Fruit fly (Drosophila melanogaster): ENCODE results near the gene CG17350.

CG17350 gene

DNA sequence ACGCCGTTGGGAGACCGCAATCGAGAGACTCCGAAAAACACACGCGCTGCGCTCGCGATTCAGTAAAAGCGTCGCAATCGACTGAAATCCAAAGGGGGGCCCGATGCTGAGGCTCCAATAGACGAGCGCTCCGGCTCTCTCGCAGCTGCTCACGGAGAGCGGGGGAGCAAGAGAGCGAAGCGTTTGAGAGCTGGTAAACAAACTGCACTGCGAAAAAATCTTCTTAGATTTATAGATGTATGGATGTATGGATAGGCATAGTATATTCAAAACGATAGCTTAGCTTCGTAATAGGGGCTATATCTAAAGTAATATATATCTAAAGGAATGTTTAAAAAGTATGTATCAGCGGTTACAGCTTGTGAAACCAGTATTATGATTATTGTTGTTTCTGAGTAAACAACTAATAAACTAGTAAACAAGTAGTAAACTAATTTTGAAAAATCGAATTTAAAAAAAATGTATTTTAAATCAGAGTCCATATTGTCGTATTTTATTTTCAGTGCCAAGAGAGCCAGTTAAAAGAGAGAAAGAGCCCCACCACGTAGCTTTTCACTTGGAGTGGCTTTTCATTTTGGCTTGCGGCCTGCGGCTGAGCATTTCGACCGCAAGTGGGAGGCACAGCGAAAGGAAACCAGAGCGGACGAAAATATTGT is 42.9 kb downstream of the CG17350 start, which contains the start of the genes Alp12 and CG13085 (continued):
- TF ChIP-seq CG2116 (GFP tag; optimal IDR thresholded peaks at IDR 0.05), result peak; percentile 88
- TF ChIP-seq CG17612 (GFP tag; IDR thresholded peaks at IDR 0.05), result peak; percentile 89
- peak; percentile 80 for TF ChIP-seq da (GFP tag; optimal IDR thresholded peaks at IDR 0.05)
- TF ChIP-seq Rfx (GFP tag; IDR thresholded peaks at IDR 0.05), result peak; percentile 95
- TF ChIP-seq CG32772 (GFP tag; IDR thresholded peaks at IDR 0.05), result peak; percentile 95
- peak; percentile 94 for TF ChIP-seq Mrtf (GFP tag; IDR thresholded peaks at IDR 0.05)
- TF ChIP-seq knrl (GFP tag; IDR thresholded peaks at IDR 0.05; ENCODE audit: partially characterized antibody), result no peak
- TF ChIP-seq br (optimal IDR thresholded peaks at IDR 0.05), result no peak
- TF ChIP-seq CG3838 (GFP tag; optimal IDR thresholded peaks at IDR 0.05), result peak; percentile 90
- peak; percentile 98 for TF ChIP-seq CG9727 (GFP tag; optimal IDR thresholded peaks at IDR 0.05)
- peak; percentile 99 for TF ChIP-seq CG30403 (GFP tag; optimal IDR thresholded peaks at IDR 0.05)
- TF ChIP-seq maf-S (GFP tag; optimal IDR thresholded peaks at IDR 0.05), result peak; percentile 91
- TF ChIP-seq CG11504 (tag; optimal IDR thresholded peaks at IDR 0.05), result peak; percentile 97
- TF ChIP-seq pita (GFP tag; optimal IDR thresholded peaks at IDR 0.05), result no peak
- peak; percentile 99 for TF ChIP-seq CG10209 (GFP tag; optimal IDR thresholded peaks at IDR 0.05)
- TF ChIP-seq CkIIα-i1 (GFP tag; IDR thresholded peaks at IDR 0.05), result peak; percentile 68
- TF ChIP-seq CG10565 (GFP tag; optimal IDR thresholded peaks at IDR 0.05), result peak; percentile 75
- TF ChIP-seq NfI (GFP tag; optimal IDR thresholded peaks at IDR 0.05), result peak; percentile 98
- TF ChIP-seq CG3281 (GFP tag; optimal IDR thresholded peaks at IDR 0.05), result peak; percentile 99
- TF ChIP-seq CG33213 (GFP tag; optimal IDR thresholded peaks at IDR 0.05), result peak; percentile 88
- TF ChIP-seq trh (GFP tag; optimal IDR thresholded peaks at IDR 0.05), result peak; percentile 91
- peak; percentile 94 for TF ChIP-seq ttk (GFP tag; IDR thresholded peaks at IDR 0.05)
- peak; percentile 97 for TF ChIP-seq CG1602 (GFP tag; optimal IDR thresholded peaks at IDR 0.05)
- peak; percentile 83 for TF ChIP-seq MTF-1 (GFP tag; optimal IDR thresholded peaks at IDR 0.05; ENCODE audit: borderline replicate concordance)
- peak; percentile 93 for TF ChIP-seq D19B (GFP tag; optimal IDR thresholded peaks at IDR 0.05)
- peak; percentile 36 for TF ChIP-seq aop (GFP tag; IDR thresholded peaks at IDR 0.05)
- TF ChIP-seq B-H1 (GFP tag; IDR thresholded peaks at IDR 0.05), result peak; percentile 91
- TF ChIP-seq phol (tag; optimal IDR thresholded peaks at IDR 0.05), result peak; percentile 98
- TF ChIP-seq HLHmδ (GFP tag; optimal IDR thresholded peaks at IDR 0.05), result peak; percentile 66
- TF ChIP-seq CG31441 (GFP tag; IDR thresholded peaks at IDR 0.05), result peak; percentile 96
- peak; percentile 99 for TF ChIP-seq CG15269 (tag; optimal IDR thresholded peaks at IDR 0.05)
- TF ChIP-seq CG1647 (GFP tag; optimal IDR thresholded peaks at IDR 0.05), result peak; percentile 93
- peak; percentile 98 for TF ChIP-seq tio (GFP tag; optimal IDR thresholded peaks at IDR 0.05)
- peak; percentile 99 for TF ChIP-seq row (GFP tag; IDR thresholded peaks at IDR 0.05)
- peak; percentile 74; the same call in 1 of the 4 replicates for TF ChIP-seq chinmo (GFP tag; IDR thresholded peaks at IDR 0.05; ENCODE audit: partially characterized antibody)
- peak; percentile 77 for TF ChIP-seq sens-2 (GFP tag; IDR thresholded peaks at IDR 0.05)
- peak; percentile 100 for TF ChIP-seq CG7556 (GFP tag; optimal IDR thresholded peaks at IDR 0.05)
- peak; percentile 90 for TF ChIP-seq CG11456 (GFP tag; IDR thresholded peaks at IDR 0.05)
- TF ChIP-seq wek (GFP tag; optimal IDR thresholded peaks at IDR 0.05), result peak; percentile 86
- TF ChIP-seq CG14050 (GFP tag; IDR thresholded peaks at IDR 0.05), result peak; percentile 95
- TF ChIP-seq dmrt99B (tag; optimal IDR thresholded peaks at IDR 0.05), result peak; percentile 99
- TF ChIP-seq shn (GFP tag; optimal IDR thresholded peaks at IDR 0.05), result peak; percentile 92
- TF ChIP-seq z (GFP tag; IDR thresholded peaks at IDR 0.05), result peak; percentile 69; the same call in 2 of the 3 replicates
- TF ChIP-seq MESR4 (GFP tag; optimal IDR thresholded peaks at IDR 0.05), result peak; percentile 39
- peak; percentile 97 for TF ChIP-seq ATbp (GFP tag; optimal IDR thresholded peaks at IDR 0.05)
- TF ChIP-seq CG8765 (GFP tag; IDR thresholded peaks at IDR 0.05), result peak; percentile 67
- TF ChIP-seq Dip2 (GFP tag; IDR thresholded peaks at IDR 0.05), result peak; percentile 75; the same call in 1 of the 2 replicates
- TF ChIP-seq ase (GFP tag; IDR thresholded peaks at IDR 0.05), result peak; percentile 89
- peak; percentile 98 for TF ChIP-seq bcd (GFP tag; optimal IDR thresholded peaks at IDR 0.05)
- peak; percentile 96 for TF ChIP-seq Camta (GFP tag; optimal IDR thresholded peaks at IDR 0.05)
